Worm (Caenorhabditis elegans) whole organism, midembryonic: Measurements from ENCODE around the gene C18B2.3.

ENCODE experiments used
- T22C8.4 ChIP-seq: fragments of 200-800 bp; sonication (Bioruptor generic); IDR thresholded peaks from 2 replicates; pipeline ENCODE4 v1.3.6; 2022; ENCODE audit warnings: missing genetic modification characterization, missing compliant biosample characterization
- cog-1 ChIP-seq: sonication (generic microtip); optimal IDR thresholded peaks from 2 replicates; lab custom pipeline; 2016; ENCODE audit warnings: missing genetic modification characterization, missing compliant biosample characterization
- flt-1 ChIP-seq: fragments of 200-800 bp; sonication (Bioruptor generic); IDR thresholded peaks from 2 replicates; pipeline ENCODE4 v1.3.6; 2022; ENCODE audit warnings: missing genetic modification characterization, missing compliant biosample characterization
- klf-2 ChIP-seq: fragments of 200-800 bp; sonication (Bioruptor generic); conservative IDR thresholded peaks from 2 replicates; pipeline ENCODE4 v1.3.6; 2022; ENCODE audit warnings: missing genetic modification reagents, missing genetic modification characterization, missing compliant biosample characterization
- ztf-23 ChIP-seq: fragments of 200-800 bp; sonication (Bioruptor generic); IDR thresholded peaks from 2 replicates; pipeline ENCODE4 v1.3.6; 2022; ENCODE audit warnings: missing genetic modification reagents, missing genetic modification characterization, missing compliant biosample characterization

DNA sequence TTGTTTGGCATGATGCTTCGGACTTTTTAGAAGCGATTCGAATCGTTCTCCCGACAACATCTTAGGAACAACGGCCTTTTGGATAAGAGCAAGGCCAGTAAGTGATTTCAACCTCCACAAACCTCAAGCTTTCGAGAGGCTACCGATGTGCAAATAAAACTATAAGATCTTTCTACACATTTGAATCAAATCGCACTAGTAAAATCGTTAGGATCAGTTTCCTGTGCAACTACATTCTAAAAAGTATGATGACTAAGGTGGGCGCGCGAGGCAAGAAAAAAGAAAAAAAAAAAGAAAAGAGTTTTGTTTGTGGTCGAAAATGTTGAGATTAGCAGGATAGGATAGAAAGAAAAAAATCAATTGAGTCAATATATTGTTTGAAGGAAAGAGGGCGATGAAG is 43.2 kb downstream of the C18B2.3 start, which contains the start of gene tmem-24:
- TF ChIP-seq flt-1 (GFP tag; lab: Robert Waterston, UW): no peak
- TF ChIP-seq ztf-23 (GFP tag; lab: Robert Waterston, UW): no peak
- no peak for TF ChIP-seq cog-1 (tag; lab: Kevin White, UChicago)
- no peak for TF ChIP-seq T22C8.4 (GFP tag; lab: Robert Waterston, UW)
- no peak for TF ChIP-seq klf-2 (GFP tag; lab: Robert Waterston, UW)
